Fruit fly (Drosophila melanogaster) whole organism, embryonic: ENCODE measurements around the gene CG32276.

Experiments used
- Awh ChIP-seq: fragments of 200-800 bp; sonication (Bioruptor generic); IDR thresholded peaks from 2 replicates; pipeline ENCODE4, ENCODE4 v1.3.6; 2022; ENCODE audit warnings: missing biosample characterization, missing genetic modification characterization
- Bgb ChIP-seq: fragments of 200-800 bp; sonication (Bioruptor generic); IDR thresholded peaks from 2 replicates; pipeline ENCODE4 v1.3.6; 2022; ENCODE audit warnings: missing biosample characterization, missing genetic modification characterization; ENCODE audit not compliant: partially characterized antibody
- CG10274 ChIP-seq: fragments of 200-800 bp; sonication (Bioruptor generic); optimal IDR thresholded peaks from 3 replicates; lab custom pipeline; 2017; ENCODE audit warnings: missing biosample characterization, mild to moderate bottlenecking, missing genetic modification characterization
- CG10979 ChIP-seq: fragments of 200-800 bp; sonication (Bioruptor generic); optimal IDR thresholded peaks from 2 replicates; lab custom pipeline; 2018; ENCODE audit warnings: missing biosample characterization, mild to moderate bottlenecking, missing genetic modification characterization, moderate library complexity
- CG11723 ChIP-seq: fragments of 200-800 bp; sonication (Bioruptor generic); optimal IDR thresholded peaks from 2 replicates; lab custom pipeline; 2017; ENCODE audit warnings: missing biosample characterization, mild to moderate bottlenecking, missing genetic modification characterization
- CG12219 ChIP-seq: fragments of 200-800 bp; sonication (Bioruptor generic); optimal IDR thresholded peaks from 3 replicates; lab custom pipeline; 2018; ENCODE audit warnings: missing biosample characterization, mild to moderate bottlenecking, missing genetic modification characterization
- CG13287 ChIP-seq: fragments of 200-800 bp; sonication (Bioruptor generic); IDR thresholded peaks from 2 replicates; pipeline ENCODE4 v1.3.6; 2022; ENCODE audit warnings: missing biosample characterization, missing genetic modification characterization; ENCODE audit not compliant: partially characterized antibody
- CG13296 ChIP-seq: fragments of 200-800 bp; sonication (Bioruptor generic); optimal IDR thresholded peaks from 3 replicates; lab custom pipeline; 2018; ENCODE audit warnings: missing biosample characterization, mild to moderate bottlenecking, missing genetic modification characterization
- CG13894 ChIP-seq: fragments of 200-800 bp; sonication (Bioruptor generic); optimal IDR thresholded peaks from 3 replicates; lab custom pipeline; 2018; ENCODE audit warnings: missing biosample characterization, mild to moderate bottlenecking, missing genetic modification characterization, moderate library complexity
- CG14050 ChIP-seq: fragments of 200-800 bp; sonication (Bioruptor generic); IDR thresholded peaks from 3 replicates; pipeline ENCODE4 v1.3.6; 2022; ENCODE audit warnings: missing biosample characterization, missing genetic modification characterization
- CG15601 ChIP-seq: fragments of 200-800 bp; sonication (Bioruptor generic); optimal IDR thresholded peaks from 3 replicates; lab custom pipeline; 2019; ENCODE audit warnings: missing biosample characterization, mild to moderate bottlenecking, missing genetic modification characterization, moderate library complexity
- CG1647 ChIP-seq: fragments of 200-800 bp; sonication (Bioruptor generic); optimal IDR thresholded peaks from 3 replicates; lab custom pipeline; 2016; ENCODE audit warnings: missing biosample characterization, missing genetic modification characterization
- CG17328 ChIP-seq: fragments of 200-800 bp; sonication (Bioruptor generic); IDR thresholded peaks from 2 replicates; pipeline ENCODE4 v1.3.6; 2022; ENCODE audit warnings: missing biosample characterization, missing genetic modification characterization
- CG17385 ChIP-seq: fragments of 200-800 bp; sonication (Bioruptor generic); optimal IDR thresholded peaks from 3 replicates; lab custom pipeline; 2018; ENCODE audit warnings: missing biosample characterization, mild to moderate bottlenecking, missing genetic modification characterization
- CG1832 ChIP-seq: fragments of 200-800 bp; sonication (Bioruptor generic); optimal IDR thresholded peaks from 2 replicates; lab custom pipeline; 2017; ENCODE audit warnings: missing biosample characterization, mild to moderate bottlenecking, missing genetic modification characterization, inconsistent platforms
- CG2116 ChIP-seq: fragments of 200-800 bp; sonication (Bioruptor generic); optimal IDR thresholded peaks from 3 replicates; lab custom pipeline; 2018; ENCODE audit warnings: missing biosample characterization, mild to moderate bottlenecking, missing genetic modification characterization
- CG34224 ChIP-seq: fragments of 200-800 bp; sonication (Bioruptor generic); IDR thresholded peaks from 3 replicates; pipeline ENCODE4 v1.3.6; 2022; ENCODE audit warnings: missing biosample characterization, missing genetic modification characterization; ENCODE audit not compliant: partially characterized antibody
- CG6765 ChIP-seq: fragments of 200-800 bp; sonication (Bioruptor generic); optimal IDR thresholded peaks from 3 replicates; lab custom pipeline; 2017; ENCODE audit warnings: missing biosample characterization, mild to moderate bottlenecking, missing genetic modification characterization
- CG7786 ChIP-seq: fragments of 200-800 bp; sonication (Bioruptor generic); optimal IDR thresholded peaks from 2 replicates; lab custom pipeline; 2016; ENCODE audit warnings: missing biosample characterization, missing genetic modification characterization
- CG7928 ChIP-seq: fragments of 200-800 bp; sonication (Bioruptor generic); optimal IDR thresholded peaks from 2 replicates; lab custom pipeline; 2017; ENCODE audit warnings: missing biosample characterization, mild to moderate bottlenecking, missing genetic modification characterization
- CG7987 ChIP-seq: fragments of 200-800 bp; sonication (Bioruptor generic); optimal IDR thresholded peaks from 2 replicates; lab custom pipeline; 2018; ENCODE audit warnings: missing biosample characterization, mild to moderate bottlenecking, missing genetic modification characterization, moderate library complexity
- CG8089 ChIP-seq: fragments of 200-800 bp; sonication (Bioruptor generic); optimal IDR thresholded peaks from 3 replicates; lab custom pipeline; 2016; ENCODE audit warnings: missing biosample characterization, missing genetic modification characterization
- Dip3 ChIP-seq: fragments of 200-800 bp; sonication (Bioruptor generic); optimal IDR thresholded peaks from 3 replicates; lab custom pipeline; 2016; ENCODE audit warnings: missing biosample characterization, missing genetic modification characterization
- Fer1 ChIP-seq: fragments of 200-800 bp; sonication (Bioruptor generic); optimal IDR thresholded peaks from 2 replicates; lab custom pipeline; 2017; ENCODE audit warnings: missing biosample characterization, mild to moderate bottlenecking, missing genetic modification characterization
- Lhr ChIP-seq: fragments of 200-800 bp; sonication (Bioruptor generic); optimal IDR thresholded peaks from 3 replicates; lab custom pipeline; 2017; ENCODE audit warnings: mild to moderate bottlenecking, missing biosample characterization, missing genetic modification reagents, missing genetic modification characterization
- Lpt ChIP-seq: fragments of >200 bp; optimal IDR thresholded peaks from 2 replicates; lab custom pipeline; 2018; ENCODE audit warnings: missing biosample characterization, missing genetic modification characterization
- Mad ChIP-seq: fragments of 200-800 bp; sonication (Bioruptor generic); optimal IDR thresholded peaks from 2 replicates; lab custom pipeline; 2016; ENCODE audit warnings: missing biosample characterization, missing genetic modification characterization
- Med ChIP-seq: fragments of 200-800 bp; sonication (Bioruptor generic); peaks from one replicate; lab custom pipeline; 2016; ENCODE audit warnings: missing biosample characterization, missing genetic modification characterization, mild to moderate bottlenecking, inconsistent platforms, moderate library complexity
- Optix ChIP-seq: fragments of 200-800 bp; sonication (Bioruptor generic); IDR thresholded peaks from 3 replicates; pipeline ENCODE4 v1.3.6; 2022; ENCODE audit warnings: missing biosample characterization, missing genetic modification characterization
- Tbp ChIP-seq: fragments of >200 bp; optimal IDR thresholded peaks from 2 replicates; lab custom pipeline; 2018; ENCODE audit warnings: missing biosample characterization, missing genetic modification characterization
- Xbp1 ChIP-seq: fragments of 200-800 bp; sonication (Bioruptor generic); optimal IDR thresholded peaks from 3 replicates; lab custom pipeline; 2016; ENCODE audit warnings: missing biosample characterization, mild to moderate bottlenecking, missing genetic modification characterization
- ase ChIP-seq: fragments of 200-800 bp; sonication (Bioruptor generic); IDR thresholded peaks from 3 replicates; pipeline ENCODE4 v1.3.6; 2022; ENCODE audit warnings: missing biosample characterization, missing genetic modification characterization
- bcd ChIP-seq: fragments of 200-800 bp; sonication (Bioruptor generic); optimal IDR thresholded peaks from 2 replicates; lab custom pipeline; 2017; ENCODE audit warnings: missing biosample characterization, mild to moderate bottlenecking, missing genetic modification characterization
- crc ChIP-seq: fragments of 200-800 bp; sonication (Bioruptor generic); optimal IDR thresholded peaks from 2 replicates; lab custom pipeline; 2016; ENCODE audit warnings: missing biosample characterization, missing genetic modification characterization
- disco-r ChIP-seq: fragments of 200-800 bp; sonication (Bioruptor generic); optimal IDR thresholded peaks from 2 replicates; lab custom pipeline; 2016; ENCODE audit warnings: missing biosample characterization, missing genetic modification characterization
- fd96Cb ChIP-seq: fragments of 200-800 bp; sonication (Bioruptor generic); optimal IDR thresholded peaks from 2 replicates; lab custom pipeline; 2018; ENCODE audit warnings: missing biosample characterization, mild to moderate bottlenecking, missing genetic modification characterization, moderate library complexity
- fru ChIP-seq: fragments of >200 bp; optimal IDR thresholded peaks from 2 replicates; lab custom pipeline; 2017
- gce ChIP-seq: fragments of 200-800 bp; sonication (Bioruptor generic); IDR thresholded peaks from 3 replicates; pipeline ENCODE4 v1.3.6; 2022; ENCODE audit warnings: missing biosample characterization, missing genetic modification characterization
- ham ChIP-seq: fragments of 200-800 bp; sonication (Bioruptor generic); IDR thresholded peaks from 2 replicates; pipeline ENCODE4 v1.3.6; 2022; ENCODE audit warnings: missing biosample characterization, missing genetic modification characterization
- jumu ChIP-seq: fragments of 200-800 bp; sonication (Bioruptor generic); optimal IDR thresholded peaks from 3 replicates; lab custom pipeline; 2016; ENCODE audit warnings: missing biosample characterization, missing genetic modification characterization
- luna ChIP-seq: fragments of 200-800 bp; sonication (Bioruptor generic); optimal IDR thresholded peaks from 2 replicates; lab custom pipeline; 2016; ENCODE audit warnings: missing biosample characterization, missing genetic modification characterization
- nom ChIP-seq: fragments of 200-800 bp; sonication (Bioruptor generic); optimal IDR thresholded peaks from 2 replicates; lab custom pipeline; 2017; ENCODE audit warnings: missing biosample characterization, missing genetic modification characterization, mild to moderate bottlenecking, moderate library complexity, missing genetic modification reagents
- oc ChIP-seq: fragments of 200-800 bp; sonication (Bioruptor generic); optimal IDR thresholded peaks from 2 replicates; lab custom pipeline; 2018; ENCODE audit warnings: missing biosample characterization, mild to moderate bottlenecking, missing genetic modification characterization, moderate library complexity
- otp ChIP-seq: fragments of 200-800 bp; sonication (Bioruptor generic); IDR thresholded peaks from 3 replicates; pipeline ENCODE4, ENCODE4 v1.3.6; 2022; ENCODE audit warnings: missing biosample characterization, missing genetic modification characterization
- phol ChIP-seq: fragments of 200-800 bp; sonication (Bioruptor generic); optimal IDR thresholded peaks from 3 replicates; lab custom pipeline; 2018; ENCODE audit warnings: missing biosample characterization, mild to moderate bottlenecking, missing genetic modification characterization, moderate library complexity
- pnt ChIP-seq: fragments of 200-800 bp; sonication (Bioruptor generic); optimal IDR thresholded peaks from 3 replicates; lab custom pipeline; 2016; ENCODE audit warnings: missing biosample characterization, missing genetic modification characterization
- pzg ChIP-seq: fragments of 200-800 bp; sonication (Bioruptor generic); optimal IDR thresholded peaks from 3 replicates; lab custom pipeline; 2018; ENCODE audit warnings: missing biosample characterization, mild to moderate bottlenecking, missing genetic modification characterization, moderate library complexity
- run ChIP-seq: fragments of 200-800 bp; sonication (Bioruptor generic); optimal IDR thresholded peaks from 3 replicates; lab custom pipeline; 2018; ENCODE audit warnings: missing biosample characterization, mild to moderate bottlenecking, missing genetic modification characterization
- tap ChIP-seq: fragments of 200-800 bp; optimal IDR thresholded peaks from 3 replicates; lab custom pipeline; 2019; ENCODE audit warnings: missing biosample characterization, mild to moderate bottlenecking, missing genetic modification characterization, moderate library complexity
- trh ChIP-seq: fragments of 200-800 bp; sonication (Bioruptor generic); optimal IDR thresholded peaks from 2 replicates; lab custom pipeline; 2016; ENCODE audit warnings: missing biosample characterization, missing genetic modification characterization
- tx ChIP-seq: fragments of 200-800 bp; sonication (Bioruptor generic); optimal IDR thresholded peaks from 2 replicates; lab custom pipeline; 2016; ENCODE audit warnings: missing biosample characterization, missing genetic modification characterization
- usp ChIP-seq: fragments of >200 bp; optimal IDR thresholded peaks from 2 replicates; lab custom pipeline; 2017; ENCODE audit warnings: missing biosample characterization, missing genetic modification characterization

The CG32276 gene

DNA sequence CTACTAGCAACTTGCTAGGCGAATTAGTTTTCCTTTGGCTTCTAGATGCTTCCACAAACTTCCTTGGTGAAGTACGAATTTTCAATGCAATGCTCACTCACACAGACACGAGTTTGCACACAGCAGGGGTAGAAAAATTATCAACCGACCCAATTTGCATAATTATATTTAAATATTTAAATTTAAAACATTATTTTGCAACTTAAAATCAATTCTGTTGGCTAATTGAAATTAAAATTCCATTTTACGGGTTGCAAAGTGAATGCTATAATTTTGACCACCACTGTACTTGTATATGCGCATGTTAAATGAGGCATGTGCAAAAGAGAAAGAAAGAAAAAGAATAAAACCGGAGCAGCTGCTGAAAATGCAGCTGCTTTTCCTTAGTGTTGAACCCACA, 4.8 kb downstream of the CG32276 start (continued):
- peak; percentile 92 for TF ChIP-seq CG13296 (GFP tag; lab: Kevin White, UChicago)
- TF ChIP-seq pnt (GFP tag; lab: Kevin White, UChicago), result peak; percentile 42
- TF ChIP-seq nom (GFP tag; lab: Kevin White, UChicago), result peak; percentile 62
- no peak for TF ChIP-seq CG13287 (GFP tag; lab: Robert Waterston, UW)
- TF ChIP-seq CG10979, result peak; percentile 93
- TF ChIP-seq Fer1 (GFP tag; lab: Kevin White, UChicago), result peak; percentile 94
- peak; percentile 86 for TF ChIP-seq CG6765 (GFP tag; lab: Kevin White, UChicago)
- peak; percentile 89 for TF ChIP-seq CG13894
- peak; percentile 5 for TF ChIP-seq tx (GFP tag; lab: Kevin White, UChicago)
- TF ChIP-seq Dip3 (GFP tag; lab: Kevin White, UChicago), result peak; percentile 61
- peak; percentile 12 for TF ChIP-seq pzg (GFP tag; lab: Kevin White, UChicago)
- peak; percentile 78 for TF ChIP-seq Lhr (GFP tag; lab: Kevin White, UChicago)
- TF ChIP-seq Awh (GFP tag; lab: Robert Waterston, UW), result peak; percentile 96
- peak; percentile 52 for TF ChIP-seq CG10274 (GFP tag; lab: Kevin White, UChicago)
- no peak for TF ChIP-seq Tbp (GFP tag; lab: Kevin White, UChicago)
- TF ChIP-seq CG7786 (GFP tag; lab: Kevin White, UChicago), result no peak
- no peak for TF ChIP-seq fru (lab: Kevin White, UChicago)
- TF ChIP-seq CG15601 (tag; lab: Kevin White, UChicago), result peak; percentile 89
- TF ChIP-seq CG8089 (GFP tag; lab: Kevin White, UChicago), result no peak
- TF ChIP-seq trh, result peak; percentile 68
- peak; percentile 89 for TF ChIP-seq run (tag; lab: Kevin White, UChicago)
- peak; percentile 72 for TF ChIP-seq CG1647 (GFP tag; lab: Kevin White, UChicago)
- peak; percentile 89 for TF ChIP-seq CG7987 (GFP tag; lab: Kevin White, UChicago)
- peak; percentile 88 for TF ChIP-seq CG14050 (GFP tag; lab: Robert Waterston, UW)
- peak; percentile 83 for TF ChIP-seq CG11723 (GFP tag; lab: Kevin White, UChicago)
- TF ChIP-seq CG2116 (GFP tag; lab: Kevin White, UChicago), result peak; percentile 66
- TF ChIP-seq Lpt (GFP tag; lab: Kevin White, UChicago), result no peak
- peak; percentile 28 for TF ChIP-seq disco-r (GFP tag; lab: Kevin White, UChicago)
- no peak for TF ChIP-seq ham (GFP tag; lab: Robert Waterston, UW)
- TF ChIP-seq luna (GFP tag; lab: Kevin White, UChicago), result peak; percentile 8
- TF ChIP-seq phol (tag; lab: Kevin White, UChicago), result peak; percentile 92
- peak; percentile 88 for TF ChIP-seq ase (GFP tag; lab: Robert Waterston, UW)
- peak; percentile 81 for TF ChIP-seq Mad
- peak; percentile 95 for TF ChIP-seq oc (tag; lab: Kevin White, UChicago)
- no peak for TF ChIP-seq crc (GFP tag; lab: Kevin White, UChicago)
- no peak for TF ChIP-seq CG34224
- TF ChIP-seq bcd (GFP tag; lab: Kevin White, UChicago), result peak; percentile 90
- TF ChIP-seq CG7928, result peak; percentile 50
- no peak for TF ChIP-seq CG1832 (GFP tag; lab: Kevin White, UChicago)
- TF ChIP-seq usp, result no peak
- peak; percentile 86 for TF ChIP-seq gce (GFP tag; lab: Robert Waterston, UW)
- TF ChIP-seq otp (GFP tag; lab: Robert Waterston, UW), result peak; percentile 92; the same call in 2 of the 3 replicates
- peak; percentile 93 for TF ChIP-seq Xbp1 (GFP tag; lab: Kevin White, UChicago)
- TF ChIP-seq CG17328 (GFP tag; lab: Robert Waterston, UW), result peak; percentile 96
- peak; percentile 91 for TF ChIP-seq Med (GFP tag; lab: Kevin White, UChicago)
- no peak for TF ChIP-seq Bgb (GFP tag; lab: Robert Waterston, UW)
- TF ChIP-seq tap (tag; lab: Kevin White, UChicago), result peak; percentile 92
- TF ChIP-seq CG17385 (GFP tag; lab: Kevin White, UChicago), result peak; percentile 92
- peak; percentile 96 for TF ChIP-seq fd96Cb
- TF ChIP-seq jumu (GFP tag; lab: Kevin White, UChicago), result peak; percentile 29
- TF ChIP-seq CG12219 (GFP tag; lab: Kevin White, UChicago), result peak; percentile 92
- TF ChIP-seq Optix, result peak; percentile 85; the same call in 2 of the 3 replicates
